Fruit fly (Drosophila melanogaster) whole organism, embryonic: ENCODE measurements around the gene Smox.
A peak's percentile ranks its signal among the peaks of the same experiment; 100 is the strongest.

ENCODE experiments used
- CG10267 ChIP-seq: fragments of 200-800 bp; sonication (Bioruptor generic); optimal IDR thresholded peaks from 2 replicates; lab custom pipeline; 2018; ENCODE audit warnings: missing biosample characterization, mild to moderate bottlenecking, missing genetic modification characterization, moderate library complexity
- CG11093 ChIP-seq: fragments of 200-800 bp; sonication (Bioruptor generic); IDR thresholded peaks from 3 replicates; pipeline ENCODE4 v1.3.6; 2022; ENCODE audit warnings: missing biosample characterization, missing genetic modification characterization
- CG12769 ChIP-seq: fragments of 200-800 bp; sonication (Bioruptor generic); optimal IDR thresholded peaks from 2 replicates; lab custom pipeline; 2019; ENCODE audit warnings: missing biosample characterization, mild to moderate bottlenecking, missing genetic modification characterization, moderate library complexity
- CG14441 ChIP-seq: fragments of 200-800 bp; sonication (Bioruptor generic); IDR thresholded peaks from 2 replicates; pipeline ENCODE4 v1.3.6; 2022; ENCODE audit warnings: missing biosample characterization, missing genetic modification characterization
- CG15601 ChIP-seq: fragments of 200-800 bp; sonication (Bioruptor generic); optimal IDR thresholded peaks from 3 replicates; lab custom pipeline; 2019; ENCODE audit warnings: missing biosample characterization, mild to moderate bottlenecking, missing genetic modification characterization, moderate library complexity
- CG18011 ChIP-seq: fragments of 200-800 bp; sonication (Bioruptor generic); optimal IDR thresholded peaks from 2 replicates; lab custom pipeline; 2017; ENCODE audit warnings: missing biosample characterization, missing genetic modification characterization, mild to moderate bottlenecking, moderate library complexity, missing genotype
- CG30403 ChIP-seq: fragments of 200-800 bp; sonication (Bioruptor generic); optimal IDR thresholded peaks from 3 replicates; lab custom pipeline; 2016; ENCODE audit warnings: missing biosample characterization, missing genetic modification characterization
- CG34376 ChIP-seq: fragments of 200-800 bp; sonication (Bioruptor generic); optimal IDR thresholded peaks from 2 replicates; lab custom pipeline; 2018; ENCODE audit warnings: missing biosample characterization, mild to moderate bottlenecking, missing genetic modification characterization
- CG3838 ChIP-seq: fragments of 200-800 bp; sonication (Bioruptor generic); optimal IDR thresholded peaks from 3 replicates; lab custom pipeline; 2016; ENCODE audit warnings: missing biosample characterization, missing genetic modification characterization
- CG3995 ChIP-seq: fragments of 200-800 bp; sonication (Bioruptor generic); optimal IDR thresholded peaks from 3 replicates; lab custom pipeline; 2016; ENCODE audit warnings: missing biosample characterization, missing genetic modification characterization
- CG4854 ChIP-seq: fragments of 200-800 bp; sonication (Bioruptor generic); optimal IDR thresholded peaks from 2 replicates; lab custom pipeline; 2016; ENCODE audit warnings: missing biosample characterization, missing genetic modification characterization, inconsistent platforms
- CG6654 ChIP-seq: fragments of 200-800 bp; sonication (Bioruptor generic); optimal IDR thresholded peaks from 2 replicates; lab custom pipeline; 2017; ENCODE audit warnings: missing biosample characterization, mild to moderate bottlenecking, missing genetic modification characterization
- CG9932 ChIP-seq: fragments of 200-800 bp; sonication (Bioruptor generic); IDR thresholded peaks from 2 replicates; pipeline ENCODE4 v1.3.6; 2022; ENCODE audit warnings: missing biosample characterization, missing genetic modification characterization
- CkIIα-i1 ChIP-seq: fragments of 200-800 bp; sonication (Bioruptor generic); IDR thresholded peaks from 2 replicates; pipeline ENCODE4 v1.3.6; 2022; ENCODE audit warnings: missing biosample characterization, missing genetic modification characterization
- Dek ChIP-seq: fragments of 200-800 bp; sonication (Bioruptor generic); optimal IDR thresholded peaks from 3 replicates; lab custom pipeline; 2019; ENCODE audit warnings: missing biosample characterization, mild to moderate bottlenecking, missing genetic modification characterization, moderate library complexity
- Dip3 ChIP-seq: fragments of 200-800 bp; sonication (Bioruptor generic); optimal IDR thresholded peaks from 3 replicates; lab custom pipeline; 2016; ENCODE audit warnings: missing biosample characterization, missing genetic modification characterization
- Doc3 ChIP-seq: fragments of 200-800 bp; sonication (Bioruptor generic); IDR thresholded peaks from 3 replicates; pipeline ENCODE4 v1.3.6; 2022; ENCODE audit warnings: missing biosample characterization, missing genetic modification characterization; ENCODE audit not compliant: partially characterized antibody
- ERR ChIP-seq: fragments of 200-800 bp; sonication (Bioruptor generic); optimal IDR thresholded peaks from 2 replicates; lab custom pipeline; 2016; ENCODE audit warnings: missing biosample characterization, missing genetic modification characterization
- HHEX ChIP-seq: fragments of 200-800 bp; sonication (Bioruptor generic); optimal IDR thresholded peaks from 3 replicates; lab custom pipeline; 2017; ENCODE audit warnings: missing biosample characterization, mild to moderate bottlenecking, missing genetic modification characterization, missing genetic modification reagents
- MBD-R2 ChIP-seq: fragments of 200-800 bp; sonication (Bioruptor generic); IDR thresholded peaks from 2 replicates; pipeline ENCODE4 v1.3.6; 2022; ENCODE audit warnings: missing biosample characterization, missing genetic modification characterization
- Meics ChIP-seq: fragments of 200-800 bp; sonication (Bioruptor generic); optimal IDR thresholded peaks from 2 replicates; lab custom pipeline; 2017; ENCODE audit warnings: missing biosample characterization, mild to moderate bottlenecking, missing genetic modification characterization
- NC2β ChIP-seq: fragments of 200-800 bp; sonication (Bioruptor generic); optimal IDR thresholded peaks from 2 replicates; lab custom pipeline; 2016; ENCODE audit warnings: missing biosample characterization, missing genetic modification characterization
- Oli ChIP-seq: fragments of 200-800 bp; sonication (Bioruptor generic); optimal IDR thresholded peaks from 2 replicates; lab custom pipeline; 2018; ENCODE audit warnings: missing biosample characterization, mild to moderate bottlenecking, missing genetic modification characterization, moderate library complexity
- Optix ChIP-seq: fragments of 200-800 bp; sonication (Bioruptor generic); IDR thresholded peaks from 3 replicates; pipeline ENCODE4 v1.3.6; 2022; ENCODE audit warnings: missing biosample characterization, missing genetic modification characterization
- Scr ChIP-seq: fragments of 200-800 bp; sonication (Bioruptor generic); IDR thresholded peaks from 2 replicates; pipeline ENCODE4 v1.3.6; 2022; ENCODE audit warnings: missing biosample characterization, missing genetic modification characterization; ENCODE audit not compliant: partially characterized antibody
- Sry-δ ChIP-seq: fragments of 200-800 bp; sonication (Bioruptor generic); optimal IDR thresholded peaks from 2 replicates; lab custom pipeline; 2016; ENCODE audit warnings: missing biosample characterization, missing genetic modification characterization
- TFAM ChIP-seq: fragments of 200-800 bp; sonication (Bioruptor generic); optimal IDR thresholded peaks from 2 replicates; lab custom pipeline; 2017; ENCODE audit warnings: missing biosample characterization, missing genetic modification characterization, inconsistent platforms
- corto ChIP-seq: fragments of 200-800 bp; sonication (Bioruptor generic); optimal IDR thresholded peaks from 2 replicates; lab custom pipeline; 2016; ENCODE audit warnings: missing biosample characterization, mild to moderate bottlenecking, missing genetic modification characterization, moderate library complexity
- crol ChIP-seq: fragments of 200-800 bp; sonication (Bioruptor generic); IDR thresholded peaks from 2 replicates; pipeline ENCODE4 v1.3.6; 2022; ENCODE audit warnings: missing biosample characterization, missing genetic modification characterization
- dm ChIP-seq: fragments of 200-800 bp; sonication (Bioruptor generic); optimal IDR thresholded peaks from 3 replicates; lab custom pipeline; 2016; ENCODE audit warnings: missing biosample characterization, missing genetic modification characterization
- dysf ChIP-seq: fragments of 200-800 bp; sonication (Bioruptor generic); IDR thresholded peaks from 3 replicates; pipeline ENCODE4 v1.3.6; 2022; ENCODE audit warnings: missing biosample characterization, missing genetic modification characterization
- esg ChIP-seq: fragments of 200-800 bp; sonication (Bioruptor generic); conservative IDR thresholded peaks from 2 replicates; pipeline ENCODE4 v1.3.6; 2022; ENCODE audit warnings: missing biosample characterization, missing genetic modification characterization
- ewg ChIP-seq: fragments of 200-800 bp; sonication (Bioruptor generic); optimal IDR thresholded peaks from 3 replicates; lab custom pipeline; 2017; ENCODE audit warnings: mild to moderate bottlenecking, missing biosample characterization, missing genetic modification reagents, missing genetic modification characterization
- grn ChIP-seq: fragments of 200-800 bp; sonication (Bioruptor generic); optimal IDR thresholded peaks from 3 replicates; lab custom pipeline; 2017; ENCODE audit warnings: missing biosample characterization, missing genetic modification characterization
- gsb ChIP-seq: fragments of 200-800 bp; sonication (Bioruptor generic); IDR thresholded peaks from 2 replicates; pipeline ENCODE4 v1.3.6; 2022; ENCODE audit warnings: missing biosample characterization, missing genetic modification characterization
- ham ChIP-seq: fragments of 200-800 bp; sonication (Bioruptor generic); IDR thresholded peaks from 2 replicates; pipeline ENCODE4 v1.3.6; 2022; ENCODE audit warnings: missing biosample characterization, missing genetic modification characterization
- her ChIP-seq: fragments of 200-800 bp; sonication (Bioruptor generic); optimal IDR thresholded peaks from 2 replicates; lab custom pipeline; 2016; ENCODE audit warnings: missing biosample characterization, missing genetic modification characterization
- kah ChIP-seq: fragments of 200-800 bp; sonication (Bioruptor generic); optimal IDR thresholded peaks from 2 replicates; lab custom pipeline; 2018; ENCODE audit warnings: missing biosample characterization, mild to moderate bottlenecking, missing genetic modification characterization
- lmd ChIP-seq: fragments of 200-800 bp; sonication (Bioruptor generic); IDR thresholded peaks from 2 replicates; pipeline ENCODE4 v1.3.6; 2022; ENCODE audit warnings: missing biosample characterization, missing genetic modification characterization
- odd ChIP-seq: fragments of 200-800 bp; sonication (Bioruptor generic); optimal IDR thresholded peaks from 2 replicates; lab custom pipeline; 2017; ENCODE audit warnings: missing biosample characterization, mild to moderate bottlenecking, missing genetic modification characterization
- peb ChIP-seq: fragments of 200-800 bp; sonication (Bioruptor generic); IDR thresholded peaks from 2 replicates; pipeline ENCODE4 v1.3.6; 2022; ENCODE audit warnings: missing biosample characterization, missing genetic modification characterization
- pros ChIP-seq: fragments of 200-800 bp; sonication (Bioruptor generic); optimal IDR thresholded peaks from 3 replicates; lab custom pipeline; 2019; ENCODE audit warnings: missing biosample characterization, mild to moderate bottlenecking, missing genetic modification characterization, moderate library complexity
- seq ChIP-seq: fragments of 200-800 bp; sonication (Bioruptor generic); IDR thresholded peaks from 2 replicates; pipeline ENCODE4 v1.3.6; 2022; ENCODE audit warnings: missing biosample characterization, missing genetic modification characterization
- shn ChIP-seq: fragments of 200-800 bp; sonication (Bioruptor generic); optimal IDR thresholded peaks from 3 replicates; lab custom pipeline; 2016; ENCODE audit warnings: missing biosample characterization, missing genetic modification characterization
- slp2 ChIP-seq: fragments of 200-800 bp; sonication (Bioruptor generic); optimal IDR thresholded peaks from 2 replicates; lab custom pipeline; 2016; ENCODE audit warnings: missing biosample characterization, missing genetic modification characterization
- stc ChIP-seq: fragments of 200-800 bp; sonication (Bioruptor generic); IDR thresholded peaks from 2 replicates; pipeline ENCODE4 v1.3.6; 2022; ENCODE audit warnings: missing biosample characterization, missing genetic modification characterization
- stwl ChIP-seq: fragments of 200-800 bp; sonication (Bioruptor generic); optimal IDR thresholded peaks from 3 replicates; lab custom pipeline; 2018; ENCODE audit warnings: missing biosample characterization, mild to moderate bottlenecking, missing genetic modification characterization, moderate library complexity
- tgo ChIP-seq: fragments of 200-800 bp; sonication (Bioruptor generic); IDR thresholded peaks from 3 replicates; pipeline ENCODE4 v1.3.6; 2022; ENCODE audit warnings: missing biosample characterization, missing genetic modification characterization
- usp ChIP-seq: fragments of >200 bp; optimal IDR thresholded peaks from 2 replicates; lab custom pipeline; 2017; ENCODE audit warnings: missing biosample characterization, missing genetic modification characterization
- vnd ChIP-seq: fragments of 200-800 bp; sonication (Bioruptor generic); IDR thresholded peaks from 3 replicates; pipeline ENCODE4 v1.3.6; 2022; ENCODE audit warnings: missing biosample characterization, missing genetic modification characterization; ENCODE audit not compliant: partially characterized antibody

Gene Smox

DNA sequence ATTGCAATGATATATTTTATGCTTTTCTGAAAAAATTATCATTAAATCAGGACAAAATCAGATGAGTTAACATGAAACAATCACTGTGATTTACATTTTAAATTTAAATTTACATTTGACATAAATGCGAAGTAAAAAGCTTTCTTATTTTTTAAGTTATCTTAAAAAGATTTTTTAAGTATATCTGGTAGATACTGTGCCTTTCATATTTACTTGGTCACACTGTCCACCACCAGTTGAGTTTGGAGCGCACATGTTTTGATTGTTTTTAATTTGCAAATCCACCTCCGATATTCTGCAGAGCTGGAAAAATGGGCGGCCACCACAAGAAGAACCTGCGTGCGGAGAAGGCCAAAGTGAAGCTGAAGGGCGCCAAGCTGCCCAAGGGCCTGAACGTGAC is 25.3 kb downstream of the Smox start, which contains the start of gene CG1575 (continued):
- TF ChIP-seq CG11093 (GFP tag; lab: Robert Waterston, UW), result no peak
- no peak for TF ChIP-seq CG30403 (GFP tag; lab: Kevin White, UChicago)
- TF ChIP-seq CG3838 (GFP tag; lab: Kevin White, UChicago), result no peak
- 0 out of 3 replicates have a peak, but pooled peaks have one; percentile 20 for TF ChIP-seq Doc3 (GFP tag; lab: Robert Waterston, UW)
- no peak for TF ChIP-seq HHEX (GFP tag; lab: Kevin White, UChicago)
- no peak for TF ChIP-seq CG18011 (GFP tag; lab: Kevin White, UChicago)
- TF ChIP-seq stwl (tag; lab: Kevin White, UChicago), result peak; percentile 97
- peak; percentile 37; the same call in 1 of the 2 replicates for TF ChIP-seq MBD-R2 (GFP tag; lab: Robert Waterston, UW)
- no peak for TF ChIP-seq Meics
- no peak for TF ChIP-seq shn (GFP tag; lab: Kevin White, UChicago)
- peak; percentile 59 for TF ChIP-seq kah (GFP tag; lab: Kevin White, UChicago)
- no peak for TF ChIP-seq ewg (GFP tag; lab: Kevin White, UChicago)
- no peak for TF ChIP-seq CkIIα-i1

DNA sequence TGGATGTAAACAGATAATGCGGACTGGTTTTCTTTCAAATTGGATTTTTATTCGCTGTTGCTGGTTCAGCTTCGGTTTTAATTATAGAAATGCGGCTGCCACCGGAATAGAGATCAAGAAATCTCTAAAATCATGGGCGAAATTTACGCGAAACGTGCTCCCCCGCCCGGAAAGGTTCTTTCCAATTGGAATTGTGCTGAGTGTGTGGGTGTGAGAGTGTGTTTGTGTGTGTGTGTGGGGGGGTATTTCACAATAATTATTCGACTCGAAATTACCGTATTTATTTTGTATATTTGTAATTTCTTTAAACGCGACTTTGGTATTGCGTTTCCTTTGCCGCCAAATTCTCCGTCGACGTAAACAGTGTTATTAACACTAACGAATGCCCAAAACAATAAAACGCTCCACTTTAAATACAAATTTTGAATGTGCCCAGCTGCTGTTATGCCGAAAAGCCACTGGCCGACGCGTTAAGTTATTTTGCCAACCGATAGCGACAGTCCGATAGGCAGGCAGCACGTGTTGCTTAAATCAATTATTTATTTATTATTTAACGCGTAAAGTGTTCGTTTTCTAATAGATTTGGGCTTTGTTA is 26.3 kb downstream of the Smox start, which contains the start of gene Gclc:
Gclc (minus strand) TSS at position 431 of the 595 bp plus-strand sequence.
- TF ChIP-seq ERR (GFP tag; lab: Kevin White, UChicago) (no peak), odd (peak; percentile 15), CG10267 (peak; percentile 36), her (GFP tag; lab: Kevin White, UChicago) (no peak), gsb (GFP tag; lab: Robert Waterston, UW) (no peak), Sry-δ (GFP tag; lab: Kevin White, UChicago) (peak; percentile 28), grn (GFP tag; lab: Kevin White, UChicago) (no peak), corto (no peak), Scr (GFP tag; lab: Robert Waterston, UW) (peak; percentile 39), CG15601 (tag; lab: Kevin White, UChicago) (no peak), CG12769 (peak; percentile 36), stc (GFP tag; lab: Robert Waterston, UW) (no peak), dm (GFP tag; lab: Kevin White, UChicago) (peak; percentile 81), crol (GFP tag; lab: Robert Waterston, UW) (no peak), esg (GFP tag; lab: Robert Waterston, UW) (no peak), NC2β (GFP tag; lab: Kevin White, UChicago) (no peak), CG6654 (GFP tag; lab: Kevin White, UChicago) (no peak), CG9932 (GFP tag; lab: Robert Waterston, UW) (peak; percentile 13; the same call in 1 of the 2 replicates), peb (no peak), tgo (no peak), TFAM (GFP tag; lab: Kevin White, UChicago) (no peak), Optix (GFP tag; lab: Robert Waterston, UW) (no peak), Dek (no peak), vnd (no peak), CG3995 (GFP tag; lab: Kevin White, UChicago) (peak; percentile 24), CG34376 (GFP tag; lab: Kevin White, UChicago) (peak; percentile 41), Oli (tag; lab: Kevin White, UChicago) (no peak), pros (GFP tag; lab: Kevin White, UChicago) (no peak), slp2 (GFP tag; lab: Kevin White, UChicago) (no peak), lmd (GFP tag; lab: Robert Waterston, UW) (no peak), usp (GFP tag; lab: Kevin White, UChicago) (no peak), CG14441 (GFP tag; lab: Robert Waterston, UW) (no peak), dysf (GFP tag; lab: Robert Waterston, UW) (no peak), Dip3 (no peak), seq (GFP tag; lab: Robert Waterston, UW) (no peak), CG4854 (GFP tag; lab: Kevin White, UChicago) (no peak), ham (GFP tag; lab: Robert Waterston, UW) (no peak)
